Worm (Caenorhabditis elegans): Measurements from ENCODE around the gene ptl-1.

DNA sequence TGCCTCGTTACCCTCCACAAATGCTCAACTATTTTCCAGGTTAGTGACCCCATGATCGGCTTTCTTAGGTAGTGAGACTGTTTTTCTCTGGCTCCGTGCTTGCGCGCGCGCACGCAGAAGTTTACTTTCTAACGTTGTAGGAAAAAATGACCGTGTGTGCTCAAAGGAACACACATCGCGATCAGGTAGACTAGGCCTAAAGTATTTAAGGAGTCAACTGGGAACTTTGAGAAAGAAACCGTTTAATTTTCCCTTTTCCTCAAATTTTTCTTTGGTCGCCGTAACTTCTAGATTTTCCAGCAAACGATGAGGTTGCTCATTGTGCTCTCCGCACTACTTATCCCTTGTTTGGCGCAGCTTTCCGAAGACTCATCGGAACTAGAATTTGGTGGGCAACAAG is 24.6 kb upstream of the ptl-1 start, which contains the start of gene idpp-1:
- TF ChIP-seq him-1 (tag; optimal IDR thresholded peaks at IDR 0.05) = no peak
- TF ChIP-seq W03F9.2 (tag; optimal IDR thresholded peaks at IDR 0.05) = no peak
- TF ChIP-seq dao-5 (tag; optimal IDR thresholded peaks at IDR 0.05) = no peak
